Worm (Caenorhabditis elegans) whole organism, young adult: ENCODE data around the gene Y62H9A.16.
A peak's percentile ranks its signal among the peaks of the same experiment; 100 is the strongest.

ENCODE experiments used
- B0035.1 ChIP-seq: sonication (generic microtip); optimal IDR thresholded peaks from 2 replicates; lab custom pipeline; 2016; ENCODE audit warnings: missing genetic modification characterization, mild to moderate bottlenecking, missing compliant biosample characterization, missing genotype, missing genetic modification reagents
- B0336.3 ChIP-seq: fragments of 200-800 bp; sonication (Bioruptor generic); IDR thresholded peaks from 2 replicates; pipeline ENCODE4 v1.3.6; 2022; ENCODE audit warnings: missing genetic modification characterization, missing compliant biosample characterization
- C06A6.2 ChIP-seq: fragments of 200-800 bp; sonication (Bioruptor generic); conservative IDR thresholded peaks from 2 replicates; pipeline ENCODE4 v1.3.6; 2022; ENCODE audit warnings: missing genetic modification characterization, missing compliant biosample characterization
- C17E4.6 ChIP-seq: fragments of 200-800 bp; sonication (Bioruptor generic); IDR thresholded peaks from 2 replicates; pipeline ENCODE4 v1.3.6; 2022; ENCODE audit warnings: missing genetic modification reagents, missing genetic modification characterization, missing compliant biosample characterization
- F33H1.4 ChIP-seq: fragments of 200-800 bp; sonication (Bioruptor generic); IDR thresholded peaks from 2 replicates; pipeline ENCODE4 v1.3.6; 2022; ENCODE audit warnings: missing genetic modification reagents, missing genetic modification characterization, missing compliant biosample characterization
- F49E8.2 ChIP-seq: sonication (generic microtip); optimal IDR thresholded peaks from 3 replicates; lab custom pipeline; 2017; ENCODE audit warnings: missing genetic modification characterization, mild to moderate bottlenecking, missing compliant biosample characterization, antibody characterized with exemption, moderate library complexity; ENCODE audit not compliant: insufficient read depth
- T26A5.8 ChIP-seq: sonication (generic microtip); optimal IDR thresholded peaks from 2 replicates; lab custom pipeline; 2016; ENCODE audit warnings: missing genetic modification characterization, missing compliant biosample characterization
- Y53G8AR.9 ChIP-seq: fragments of 200-800 bp; sonication (Bioruptor generic); conservative IDR thresholded peaks from 2 replicates; pipeline ENCODE4 v1.3.6; 2022; ENCODE audit warnings: missing genetic modification reagents, missing genetic modification characterization, missing compliant biosample characterization
- Y56A3A.18 ChIP-seq: fragments of 200-800 bp; sonication (Bioruptor generic); IDR thresholded peaks from 2 replicates; pipeline ENCODE4 v1.3.6; 2022; ENCODE audit warnings: missing genetic modification reagents, missing genetic modification characterization, missing compliant biosample characterization
- akir-1 ChIP-seq: fragments of 200-800 bp; sonication (Bioruptor generic); optimal IDR thresholded peaks from 2 replicates; lab custom pipeline; 2018; ENCODE audit warnings: mild to moderate bottlenecking, missing genetic modification characterization, moderate library complexity, missing compliant biosample characterization
- ama-1 ChIP-seq, 3 experiments: fragments of 150-350 bp in 1 of 3; sonication (generic microtip) in 2 of 3; optimal IDR thresholded peaks; 2 replicates each; lab custom pipeline; 2014 to 2018; ENCODE audit warnings: missing biosample characterization in 2 of 3, missing genetic modification characterization in 2 of 3, missing genetic modification reagents in 2 of 3
- aptf-2 ChIP-seq: fragments of 200-800 bp; sonication (Bioruptor generic); conservative IDR thresholded peaks from 2 replicates; pipeline ENCODE4 v1.3.6; 2022; ENCODE audit warnings: missing genetic modification reagents, missing genetic modification characterization, missing compliant biosample characterization
- aptf-3 ChIP-seq: fragments of 200-800 bp; sonication (Bioruptor generic); IDR thresholded peaks from 2 replicates; pipeline ENCODE4 v1.3.6; 2022; ENCODE audit warnings: missing genetic modification characterization, missing compliant biosample characterization
- attf-3 ChIP-seq: fragments of 200-800 bp; sonication (Bioruptor generic); conservative IDR thresholded peaks from 2 replicates; pipeline ENCODE4 v1.3.6; 2022; ENCODE audit warnings: missing genetic modification reagents, missing genetic modification characterization, missing compliant biosample characterization
- attf-5 ChIP-seq: fragments of 200-800 bp; sonication (Bioruptor generic); optimal IDR thresholded peaks from 2 replicates; lab custom pipeline; 2018; ENCODE audit warnings: mild to moderate bottlenecking, missing genetic modification characterization, missing compliant biosample characterization
- ceh-40 ChIP-seq: fragments of 200-800 bp; sonication (Bioruptor generic); IDR thresholded peaks from 2 replicates; pipeline ENCODE4 v1.3.6; 2022; ENCODE audit warnings: missing genetic modification characterization, missing compliant biosample characterization
- ceh-79 ChIP-seq: sonication (generic microtip); optimal IDR thresholded peaks from 2 replicates; lab custom pipeline; 2017; ENCODE audit warnings: mild to moderate bottlenecking, missing genetic modification characterization, missing compliant biosample characterization
- dpff-1 ChIP-seq: sonication (generic microtip); optimal IDR thresholded peaks from 2 replicates; lab custom pipeline; 2017; ENCODE audit warnings: mild to moderate bottlenecking, missing genetic modification characterization, missing compliant biosample characterization
- efl-1 ChIP-seq: fragments of 150-350 bp; optimal IDR thresholded peaks from 2 replicates; lab custom pipeline; 2014; ENCODE audit warnings: missing biosample characterization, missing genetic modification reagents, missing genetic modification characterization
- egl-44 ChIP-seq: fragments of 200-800 bp; sonication (Bioruptor generic); IDR thresholded peaks from 2 replicates; pipeline ENCODE4 v1.3.6; 2022; ENCODE audit warnings: missing genetic modification reagents, missing genetic modification characterization, missing compliant biosample characterization
- ekl-4 ChIP-seq: fragments of 200-800 bp; sonication (Bioruptor generic); IDR thresholded peaks from 2 replicates; pipeline ENCODE4 v1.3.6; 2022; ENCODE audit warnings: missing genetic modification reagents, missing genetic modification characterization, missing compliant biosample characterization
- gei-17 ChIP-seq: fragments of 200-800 bp; sonication (Bioruptor generic); optimal IDR thresholded peaks from 2 replicates; lab custom pipeline; 2018; ENCODE audit warnings: mild to moderate bottlenecking, missing genetic modification characterization, missing compliant biosample characterization
- hlh-26 ChIP-seq: fragments of 200-800 bp; sonication (Bioruptor generic); conservative IDR thresholded peaks from 2 replicates; pipeline ENCODE4 v1.3.6; 2022; ENCODE audit warnings: missing genetic modification reagents, missing genetic modification characterization, missing compliant biosample characterization
- hmg-1.2 ChIP-seq: fragments of 200-800 bp; sonication (Bioruptor generic); IDR thresholded peaks from 2 replicates; pipeline ENCODE4 v1.3.6; 2022; ENCODE audit warnings: missing genetic modification reagents, missing genetic modification characterization, missing compliant biosample characterization
- hrde-1 ChIP-seq: sonication (generic microtip); optimal IDR thresholded peaks from 2 replicates; lab custom pipeline; 2016; ENCODE audit warnings: missing genetic modification characterization, mild to moderate bottlenecking, missing compliant biosample characterization, moderate library complexity, missing genotype, missing genetic modification reagents, borderline replicate concordance
- hsf-1 ChIP-seq: fragments of 200-800 bp; sonication (Bioruptor generic); IDR thresholded peaks from 2 replicates; pipeline ENCODE4 v1.3.6; 2022; ENCODE audit warnings: missing genetic modification reagents, missing genetic modification characterization, missing compliant biosample characterization
- lag-1 ChIP-seq: fragments of 200-800 bp; sonication (Bioruptor generic); IDR thresholded peaks from 2 replicates; pipeline ENCODE4 v1.3.6; 2022; ENCODE audit warnings: missing genetic modification reagents, missing genetic modification characterization, missing compliant biosample characterization
- lin-26 ChIP-seq: fragments of 200-800 bp; sonication (Bioruptor generic); IDR thresholded peaks from 2 replicates; pipeline ENCODE4 v1.3.6; 2022; ENCODE audit warnings: missing genetic modification reagents, missing genetic modification characterization, missing compliant biosample characterization
- lin-40 ChIP-seq: sonication (generic microtip); optimal IDR thresholded peaks from 2 replicates; lab custom pipeline; 2016; ENCODE audit warnings: missing genetic modification characterization, mild to moderate bottlenecking, missing compliant biosample characterization, missing genotype, missing genetic modification reagents
- lir-1 ChIP-seq: fragments of 200-800 bp; sonication (Bioruptor generic); conservative IDR thresholded peaks from 2 replicates; pipeline ENCODE4 v1.3.6; 2022; ENCODE audit warnings: missing genetic modification reagents, missing genetic modification characterization, missing compliant biosample characterization
- madf-6 ChIP-seq: fragments of 200-800 bp; sonication (Bioruptor generic); IDR thresholded peaks from 2 replicates; pipeline ENCODE4 v1.3.6; 2022; ENCODE audit warnings: missing genetic modification reagents, missing genetic modification characterization, missing compliant biosample characterization
- mcd-1 ChIP-seq: fragments of 200-800 bp; sonication (Bioruptor generic); IDR thresholded peaks from 2 replicates; pipeline ENCODE4 v1.3.6; 2022; ENCODE audit warnings: missing genetic modification reagents, missing genetic modification characterization, missing compliant biosample characterization
- nfya-1 ChIP-seq: sonication (generic microtip); optimal IDR thresholded peaks from 2 replicates; lab custom pipeline; 2017; ENCODE audit warnings: antibody characterized with exemption, missing compliant biosample characterization, missing genetic modification characterization, borderline replicate concordance; ENCODE audit not compliant: insufficient read depth
- nfyb-1 ChIP-seq: fragments of 200-800 bp; sonication (Bioruptor generic); IDR thresholded peaks from 2 replicates; pipeline ENCODE4 v1.3.6; 2022; ENCODE audit warnings: missing genetic modification reagents, missing genetic modification characterization, missing compliant biosample characterization
- nhr-179 ChIP-seq: sonication (generic microtip); optimal IDR thresholded peaks from 2 replicates; lab custom pipeline; 2016; ENCODE audit warnings: mild to moderate bottlenecking, missing genetic modification characterization, missing compliant biosample characterization
- nhr-27 ChIP-seq: fragments of 200-800 bp; sonication (Bioruptor generic); optimal IDR thresholded peaks from 2 replicates; lab custom pipeline; 2018; ENCODE audit warnings: mild to moderate bottlenecking, missing genetic modification characterization, moderate library complexity, missing compliant biosample characterization
- pbrm-1 ChIP-seq: fragments of 200-800 bp; sonication (Bioruptor generic); IDR thresholded peaks from 2 replicates; pipeline ENCODE4 v1.3.6; 2022; ENCODE audit warnings: missing genetic modification reagents, missing genetic modification characterization, missing compliant biosample characterization
- sdz-38 ChIP-seq: sonication (generic microtip); optimal IDR thresholded peaks from 2 replicates; lab custom pipeline; 2016; ENCODE audit warnings: missing genotype, missing genetic modification characterization, missing compliant biosample characterization
- snpc-1.1 ChIP-seq: sonication (generic microtip); optimal IDR thresholded peaks from 2 replicates; lab custom pipeline; 2017; ENCODE audit warnings: missing genetic modification characterization, mild to moderate bottlenecking, missing compliant biosample characterization, antibody characterized with exemption, moderate library complexity, missing genotype, missing genetic modification reagents; ENCODE audit not compliant: insufficient read depth
- snpc-4 ChIP-seq, 5 experiments: fragments of 150-350 bp in 1 of 5; sonication (generic microtip) in 4 of 5; optimal IDR thresholded peaks; 2 replicates each; lab custom pipeline; 2014 to 2018; ENCODE audit warnings: missing genetic modification characterization in 5 of 5, missing biosample characterization in 3 of 5, antibody characterized with exemption in 2 of 5, mild to moderate bottlenecking in 2 of 5, missing compliant biosample characterization in 2 of 5, missing genotype in 2 of 5, moderate library complexity in 2 of 5, missing genetic modification reagents in 1 of 5
- unc-130 ChIP-seq: sonication (generic microtip); optimal IDR thresholded peaks from 2 replicates; lab custom pipeline; 2016; ENCODE audit warnings: missing genetic modification reagents, missing genetic modification characterization, missing compliant biosample characterization
- unc-62 ChIP-seq: fragments of 150-350 bp; optimal IDR thresholded peaks from 2 replicates; lab custom pipeline; 2014; ENCODE audit warnings: missing biosample characterization, missing genetic modification reagents, missing genetic modification characterization
- ztf-22 ChIP-seq: fragments of 200-800 bp; sonication (Bioruptor generic); optimal IDR thresholded peaks from 2 replicates; lab custom pipeline; 2018; ENCODE audit warnings: mild to moderate bottlenecking, missing genetic modification characterization, moderate library complexity, missing compliant biosample characterization
- ztf-25 ChIP-seq: fragments of 200-800 bp; sonication (Bioruptor generic); IDR thresholded peaks from 2 replicates; pipeline ENCODE4 v1.3.6; 2022; ENCODE audit warnings: missing genetic modification reagents, missing genetic modification characterization, missing compliant biosample characterization
- ztf-26 ChIP-seq: sonication (generic microtip); optimal IDR thresholded peaks from 2 replicates; lab custom pipeline; 2017; ENCODE audit warnings: missing genetic modification characterization, missing compliant biosample characterization
- ztf-6 ChIP-seq: fragments of 200-800 bp; sonication (Bioruptor generic); IDR thresholded peaks from 2 replicates; pipeline ENCODE4 v1.3.6; 2022; ENCODE audit warnings: missing genetic modification reagents, missing genetic modification characterization, missing compliant biosample characterization

Gene Y62H9A.16

DNA sequence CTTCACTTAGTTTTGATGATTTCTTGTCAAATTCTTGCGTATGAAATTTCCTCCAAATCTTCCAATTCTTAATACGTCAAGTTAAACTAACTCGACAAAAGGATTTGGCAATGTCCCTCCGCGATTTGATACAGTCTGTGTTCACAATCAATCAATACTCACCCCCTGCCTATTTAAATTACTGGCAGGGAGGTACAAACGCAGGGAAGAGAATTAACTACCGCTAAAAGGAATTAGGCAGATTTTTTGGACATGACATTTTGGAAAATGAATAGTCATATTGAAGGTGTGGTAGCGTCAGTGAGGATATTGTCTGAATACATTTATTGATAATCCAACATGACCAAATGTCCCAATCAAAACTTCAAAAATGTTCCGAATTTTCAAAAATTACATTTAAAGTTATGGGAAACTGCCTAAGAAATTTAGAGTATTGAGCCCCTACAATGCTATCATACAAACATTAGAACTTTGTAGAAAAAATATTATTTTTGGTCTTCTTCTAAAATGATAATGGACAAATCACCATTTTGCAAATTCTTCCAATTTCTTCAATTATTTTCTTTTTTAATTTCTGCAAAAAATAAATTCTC, 19.3 kb downstream of the Y62H9A.16 start (continued):
- peak; percentile 94 for TF ChIP-seq ztf-6 (GFP tag; lab: Robert Waterston, UW)
- peak; percentile 99 for TF ChIP-seq ztf-26 (tag; lab: Kevin White, UChicago)
- TF ChIP-seq snpc-1.1 (tag; lab: Kevin White, UChicago) = no peak
- TF ChIP-seq attf-3 (GFP tag; lab: Robert Waterston, UW) = no peak
- TF ChIP-seq snpc-4 (GFP tag; optimal IDR thresholded peaks at IDR 0.05; lab: Kevin White, UChicago) = peak; percentile 64
- TF ChIP-seq snpc-4 (tag; optimal IDR thresholded peaks at IDR 0.05; lab: Kevin White, UChicago) = peak; percentile 75 to 88 (median 82)
- peak; percentile 29 for TF ChIP-seq dpff-1
- TF ChIP-seq lin-26 (GFP tag; lab: Robert Waterston, UW) = peak; percentile 79; the same call in 1 of the 2 replicates
- 0 out of 2 replicates have a peak, but pooled peaks have one; percentile 67 for TF ChIP-seq ceh-40 (GFP tag; lab: Robert Waterston, UW)
- peak; percentile 93 for TF ChIP-seq pbrm-1 (GFP tag; lab: Robert Waterston, UW)
- TF ChIP-seq aptf-2 = no peak
- TF ChIP-seq F49E8.2 (tag; lab: Kevin White, UChicago) = no peak
- no peak for TF ChIP-seq ztf-25
- peak; percentile 89 for TF ChIP-seq C17E4.6
- TF ChIP-seq B0336.3 (GFP tag; lab: Robert Waterston, UW) = peak; percentile 99
- peak; percentile 47 for TF ChIP-seq attf-5 (GFP tag; lab: Kevin White, UChicago)
- peak; percentile 85 for TF ChIP-seq nhr-179 (tag; lab: Kevin White, UChicago)
- TF ChIP-seq ztf-22 (GFP tag; lab: Kevin White, UChicago) = peak; percentile 78
- TF ChIP-seq mcd-1 = peak; percentile 87
- no peak for TF ChIP-seq T26A5.8 (tag; lab: Kevin White, UChicago)
- TF ChIP-seq lag-1 (GFP tag; lab: Robert Waterston, UW) = peak; percentile 95
- peak; percentile 99 for TF ChIP-seq Y56A3A.18 (GFP tag; lab: Robert Waterston, UW)
- TF ChIP-seq egl-44 (GFP tag; lab: Robert Waterston, UW) = peak; percentile 89
- peak; percentile 91 for TF ChIP-seq ekl-4 (GFP tag; lab: Robert Waterston, UW)
- TF ChIP-seq C06A6.2 (GFP tag; lab: Robert Waterston, UW) = peak; percentile 92
- no peak for TF ChIP-seq hrde-1 (tag; lab: Kevin White, UChicago)
- TF ChIP-seq F33H1.4 (GFP tag; lab: Robert Waterston, UW) = no peak; the same call in none of the 2 replicates
- peak; percentile 85 for TF ChIP-seq akir-1
- peak; percentile 87 for TF ChIP-seq nhr-27 (tag; lab: Kevin White, UChicago)
- peak; percentile 98 for TF ChIP-seq gei-17
- TF ChIP-seq nfya-1 (tag; lab: Kevin White, UChicago) = no peak
- TF ChIP-seq nfyb-1 (GFP tag; lab: Robert Waterston, UW) = peak; percentile 98
- TF ChIP-seq aptf-3 = no peak
- peak; percentile 97 for TF ChIP-seq Y53G8AR.9
- peak; percentile 94 for TF ChIP-seq lir-1 (GFP tag; lab: Robert Waterston, UW)
- TF ChIP-seq hsf-1 = no peak; the same call in 1 of the 2 replicates
- TF ChIP-seq hmg-1.2 (GFP tag; lab: Robert Waterston, UW) = peak; percentile 85
- peak; percentile 94 for TF ChIP-seq B0035.1
- TF ChIP-seq efl-1 (GFP tag; lab: Kevin White, UChicago) = no peak
- TF ChIP-seq unc-62 (GFP tag; lab: Kevin White, UChicago) = peak; percentile 77
- TF ChIP-seq ama-1 (optimal IDR thresholded peaks at IDR 0.05; lab: Kevin White, UChicago) = no peak
- peak; percentile 66 to 90 for TF ChIP-seq ama-1 (GFP tag; optimal IDR thresholded peaks at IDR 0.05; lab: Kevin White, UChicago)
- no peak for TF ChIP-seq madf-6 (GFP tag; lab: Robert Waterston, UW)
- TF ChIP-seq ceh-79 (tag; lab: Kevin White, UChicago) = peak; percentile 47
- TF ChIP-seq sdz-38 (tag; lab: Kevin White, UChicago) = no peak
- TF ChIP-seq hlh-26 (GFP tag; lab: Robert Waterston, UW) = no peak
- peak; percentile 100 for TF ChIP-seq lin-40 (tag; lab: Kevin White, UChicago)
- TF ChIP-seq unc-130 (GFP tag; lab: Kevin White, UChicago) = peak; percentile 22
